Worm (Caenorhabditis elegans): ENCODE measurements around the gene F53B7.4.
A peak's percentile ranks its signal among the peaks of the same experiment; 100 is the strongest.

F53B7.4 gene

DNA sequence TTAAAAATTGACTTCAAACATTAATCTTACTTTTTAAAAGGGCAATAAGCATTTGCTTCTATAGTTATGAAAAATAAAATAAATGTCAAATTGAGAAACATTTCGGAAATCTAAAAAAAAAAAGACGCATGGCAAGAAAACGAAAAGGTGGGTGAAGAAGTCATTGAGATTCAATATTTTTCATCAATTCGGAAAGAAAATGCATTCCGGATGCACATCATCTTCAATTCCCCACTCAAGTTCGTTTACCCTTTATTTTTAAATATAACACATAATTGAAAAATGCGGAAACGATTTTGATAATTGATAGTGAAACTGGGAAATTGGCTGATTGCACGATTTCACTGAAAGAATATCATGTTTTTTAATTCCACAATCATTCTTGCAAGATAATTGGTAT lies at the start of gene F53B7.4:
TSS of gene F53B7.4 (minus strand) at position 101 of the 400 bp plus-strand sequence.
- TF ChIP-seq unc-86 (tag; optimal IDR thresholded peaks at IDR 0.05) (no peak), lin-15B (tag; optimal IDR thresholded peaks at IDR 0.05) (no peak), ces-1 (GFP tag; optimal IDR thresholded peaks at IDR 0.05) (no peak), ceh-82 (tag; optimal IDR thresholded peaks at IDR 0.05) (no peak), nhr-20 (tag; optimal IDR thresholded peaks at IDR 0.05) (no peak), fkh-8 (tag; optimal IDR thresholded peaks at IDR 0.05) (no peak)

DNA sequence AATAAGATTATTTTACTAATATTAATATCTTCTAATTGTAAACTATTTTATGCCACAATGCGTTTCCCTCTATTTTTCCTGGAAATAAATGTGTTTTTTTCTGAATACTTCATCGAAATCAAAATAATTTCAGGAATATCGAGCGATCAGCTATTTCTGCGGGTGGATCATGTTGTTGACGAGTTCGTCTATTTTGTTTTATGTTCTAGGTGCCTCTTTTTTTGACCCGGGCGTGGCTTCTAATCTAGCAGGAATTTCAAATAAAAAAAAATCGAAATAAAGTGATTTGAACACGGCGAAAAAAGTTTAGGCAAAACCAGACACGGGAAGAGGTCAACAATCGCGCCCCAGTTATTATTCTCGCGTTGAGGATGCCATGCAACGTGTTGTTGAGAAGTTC lies 49.6 kb upstream of the F53B7.4 start, which contains the start of gene T04C12.33:
TSS of gene T04C12.33 (plus strand) at position 301 of the 400 bp plus-strand sequence.
- TF ChIP-seq nhr-71 (tag; optimal IDR thresholded peaks at IDR 0.05) (peak; percentile 13), nhr-11 (tag; optimal IDR thresholded peaks at IDR 0.05) (no peak), unc-130 (tag; optimal IDR thresholded peaks at IDR 0.05) (no peak)

DNA sequence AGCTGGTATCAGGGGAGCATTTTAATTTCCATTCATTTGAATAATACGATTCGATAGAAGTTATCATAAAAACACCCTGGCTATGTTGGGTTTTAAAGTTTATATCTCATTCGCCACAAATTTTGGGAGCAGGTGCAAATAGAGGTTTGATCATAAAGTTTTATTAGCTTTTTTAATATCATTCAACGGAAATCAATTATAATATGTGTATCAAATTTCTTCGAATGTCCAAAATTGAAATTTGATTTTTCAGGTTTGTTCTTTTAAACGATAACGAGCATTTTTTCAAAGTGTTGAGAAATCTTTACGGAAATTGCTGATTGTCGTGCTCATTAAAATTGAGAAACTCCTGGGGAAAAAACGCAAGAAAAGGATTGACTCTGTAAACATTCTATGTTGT lies 46.3 kb upstream of the F53B7.4 start, which contains the start of gene srh-74:
TSS of gene srh-74 (minus strand) at position 101 of the 400 bp plus-strand sequence.
- TF ChIP-seq egl-27 (tag; optimal IDR thresholded peaks at IDR 0.05) (no peak), hlh-17 (GFP tag; optimal IDR thresholded peaks at IDR 0.05; ENCODE audit: borderline replicate concordance) (no peak), ceh-90 (tag; optimal IDR thresholded peaks at IDR 0.05) (no peak), elt-3 (tag; optimal IDR thresholded peaks at IDR 0.05) (no peak), C16A3.4 (tag; optimal IDR thresholded peaks at IDR 0.05) (no peak), ama-1 (optimal IDR thresholded peaks at IDR 0.05) (no peak), vab-15 (tag; optimal IDR thresholded peaks at IDR 0.05) (no peak)

DNA sequence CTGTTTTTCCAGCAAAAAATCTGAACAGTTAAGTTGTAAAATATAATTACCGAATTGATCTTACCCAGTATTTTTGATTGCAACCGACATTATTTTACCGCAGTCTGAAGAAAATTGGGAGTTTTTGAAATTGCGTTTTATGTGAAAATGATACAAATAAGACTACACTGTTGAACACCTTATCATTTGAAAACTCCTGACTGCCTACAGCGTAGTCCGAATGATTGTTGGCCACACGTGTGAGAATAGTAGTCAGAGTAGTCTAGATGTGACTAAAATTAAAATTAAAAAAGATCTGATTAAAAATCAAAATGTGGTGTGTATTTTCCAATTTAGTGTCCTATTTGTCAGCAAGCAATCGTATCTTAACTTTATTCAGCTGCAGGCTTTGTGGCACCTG lies 44.4 kb upstream of the F53B7.4 start, which contains the start of gene dhs-18:
TSS of gene dhs-18 (minus strand) at position 104 of the 400 bp plus-strand sequence.
- TF ChIP-seq lin-35 (GFP tag; optimal IDR thresholded peaks at IDR 0.05) (peak in 1 of 2 experiments; percentile 6), nhr-20 (tag; optimal IDR thresholded peaks at IDR 0.05) (peak; percentile 73), aly-2 (tag; optimal IDR thresholded peaks at IDR 0.05) (no peak)

DNA sequence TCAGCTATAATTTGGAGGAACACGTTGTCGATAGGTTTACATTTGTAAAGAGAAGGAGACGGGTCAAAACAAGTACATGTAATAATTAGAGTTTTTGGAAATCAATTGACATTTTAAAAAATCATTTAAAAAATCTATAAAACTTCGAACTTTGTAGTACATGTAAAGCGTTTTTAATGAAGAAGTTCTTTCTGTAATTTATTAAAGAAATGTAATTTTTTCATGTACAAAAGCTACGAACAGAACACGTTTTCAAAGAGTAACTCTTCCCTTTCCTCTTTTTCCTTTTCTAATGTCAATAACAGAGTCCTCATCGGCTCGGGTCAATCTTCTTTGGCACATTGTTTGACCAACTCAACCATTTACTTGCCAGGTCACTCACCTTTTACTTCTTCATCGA lies 41.4 kb upstream of the F53B7.4 start, which contains the start of gene C45B11.6:
TSS of gene C45B11.6 (plus strand) at position 301 of the 400 bp plus-strand sequence.
- TF ChIP-seq nhr-237 (tag; optimal IDR thresholded peaks at IDR 0.05): no peak
- TF ChIP-seq egl-27 (tag; optimal IDR thresholded peaks at IDR 0.05): no peak
- TF ChIP-seq skn-1 (tag; optimal IDR thresholded peaks at IDR 0.05): no peak
- no peak for TF ChIP-seq aha-1 (tag; optimal IDR thresholded peaks at IDR 0.05)
- TF ChIP-seq lin-15B (tag; optimal IDR thresholded peaks at IDR 0.05): no peak
- no peak for TF ChIP-seq ces-1 (GFP tag; optimal IDR thresholded peaks at IDR 0.05)
- TF ChIP-seq pqm-1 (tag; optimal IDR thresholded peaks at IDR 0.05): no peak
- no peak for TF ChIP-seq ets-5 (GFP tag; IDR thresholded peaks at IDR 0.05)
- no peak for TF ChIP-seq nhr-20 (tag; optimal IDR thresholded peaks at IDR 0.05)
- no peak for TF ChIP-seq nhr-71 (tag; optimal IDR thresholded peaks at IDR 0.05)
- no peak for TF ChIP-seq tbx-2 (tag; optimal IDR thresholded peaks at IDR 0.05)
- no peak for TF ChIP-seq ceh-82 (tag; optimal IDR thresholded peaks at IDR 0.05)
- TF ChIP-seq grh-1 (GFP tag; IDR thresholded peaks at IDR 0.05): no peak
- TF ChIP-seq hlh-4 (tag; optimal IDR thresholded peaks at IDR 0.05): no peak
- no peak for TF ChIP-seq mef-2 (tag; optimal IDR thresholded peaks at IDR 0.05)
- no peak for TF ChIP-seq mep-1 (tag; optimal IDR thresholded peaks at IDR 0.05)

DNA sequence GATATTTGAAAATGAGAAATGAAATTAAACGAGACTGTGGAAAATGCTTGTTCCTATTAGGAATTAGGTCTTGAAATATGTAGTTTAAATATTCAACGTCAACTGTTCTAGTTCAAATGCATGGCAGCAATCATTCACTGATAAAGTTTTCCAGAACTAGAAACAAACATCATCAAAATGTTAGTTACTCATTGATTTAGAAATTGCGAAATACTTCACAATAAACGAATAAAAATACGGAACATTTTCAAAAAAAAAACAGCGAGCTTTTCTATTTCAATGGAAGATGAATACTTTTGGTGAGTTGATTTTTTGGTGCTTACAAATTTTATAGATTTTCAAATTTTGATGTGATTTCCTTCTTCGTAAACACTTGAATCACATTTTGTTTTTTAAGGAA lies 40.2 kb upstream of the F53B7.4 start, which contains the start of gene C45B11.2:
TSS of gene C45B11.2 (plus strand) at position 173 of the 400 bp plus-strand sequence.
- TF ChIP-seq fkh-10 (GFP tag; optimal IDR thresholded peaks at IDR 0.05) (no peak), C16A3.4 (tag; optimal IDR thresholded peaks at IDR 0.05) (no peak), alr-1 (tag; optimal IDR thresholded peaks at IDR 0.05; ENCODE audit: borderline replicate concordance) (no peak), hlh-17 (GFP tag; optimal IDR thresholded peaks at IDR 0.05; ENCODE audit: borderline replicate concordance) (no peak), rnt-1 (tag; optimal IDR thresholded peaks at IDR 0.05) (no peak), fkh-4 (tag; optimal IDR thresholded peaks at IDR 0.05; ENCODE audit: borderline replicate concordance) (no peak), nhr-90 (tag; optimal IDR thresholded peaks at IDR 0.05; ENCODE audit: poor library complexity) (no peak), skn-1 (tag; optimal IDR thresholded peaks at IDR 0.05) (no peak), ztf-11 (tag; optimal IDR thresholded peaks at IDR 0.05) (no peak), ceh-88 (GFP tag; IDR thresholded peaks at IDR 0.05) (no peak)

Data from whole organism, L1 larva.